Fruit fly (Drosophila melanogaster) whole organism: Measurements from ENCODE around the gene Fcp3C.

Experiments
- CG8478 ChIP-seq: fragments of >200 bp; optimal IDR thresholded peaks from 2 replicates; lab custom pipeline; 2018; ENCODE audit warnings: inconsistent platforms
- Dll ChIP-seq: fragments of >200 bp; optimal IDR thresholded peaks from 2 replicates; lab custom pipeline; 2017
- EcR ChIP-seq, 2 experiments: fragments of >200 bp; optimal IDR thresholded peaks; 2 replicates each; lab custom pipeline; 2017; ENCODE audit warnings: missing biosample characterization in 2 of 2, missing genetic modification characterization in 2 of 2, missing genetic modification reagents in 2 of 2
- pan ChIP-seq: fragments of >200 bp; optimal IDR thresholded peaks from 2 replicates; lab custom pipeline; 2017
- psq ChIP-seq: fragments of >200 bp; optimal IDR thresholded peaks from 2 replicates; lab custom pipeline; 2017
- usp ChIP-seq: fragments of >200 bp; optimal IDR thresholded peaks from 2 replicates; lab custom pipeline; 2017; ENCODE audit warnings: missing biosample characterization, missing genetic modification characterization, mixed read lengths

The Fcp3C gene

dm6 chrX:3142090-3142489, 32.2 kb downstream of the Fcp3C start:
- TF ChIP-seq EcR (GFP tag; optimal IDR thresholded peaks at IDR 0.05; lab: Kevin White, UChicago) (no peak), Dll (no peak), psq (lab: Kevin White, UChicago) (no peak), pan (lab: Kevin White, UChicago) (no peak), usp (GFP tag; lab: Kevin White, UChicago) (no peak), CG8478 (lab: Kevin White, UChicago) (no peak)

- TF ChIP-seq pan (lab: Kevin White, UChicago) (no peak), CG8478 (lab: Kevin White, UChicago) (no peak), usp (GFP tag; lab: Kevin White, UChicago) (no peak), EcR (GFP tag; optimal IDR thresholded peaks at IDR 0.05; lab: Kevin White, UChicago) (no peak), Dll (no peak), psq (lab: Kevin White, UChicago) (no peak)
Measured at dm6 chrX:3140809-3141208, 33.5 kb downstream of the Fcp3C start.

- no peak for TF ChIP-seq usp (GFP tag; lab: Kevin White, UChicago)
- TF ChIP-seq Dll = no peak
- no peak for TF ChIP-seq pan (lab: Kevin White, UChicago)
- TF ChIP-seq CG8478 (lab: Kevin White, UChicago) = no peak
- TF ChIP-seq psq (lab: Kevin White, UChicago) = no peak
- TF ChIP-seq EcR (GFP tag; optimal IDR thresholded peaks at IDR 0.05; lab: Kevin White, UChicago) = no peak
Measured at dm6 chrX:3139961-3140360, 34.3 kb downstream of the Fcp3C start.

dm6 chrX:3137853-3138418, 36.3 kb downstream of the Fcp3C start:
- TF ChIP-seq usp (GFP tag; lab: Kevin White, UChicago) = no peak
- TF ChIP-seq EcR (GFP tag; optimal IDR thresholded peaks at IDR 0.05; lab: Kevin White, UChicago) = no peak
- TF ChIP-seq pan (lab: Kevin White, UChicago) = no peak
- TF ChIP-seq psq (lab: Kevin White, UChicago) = no peak
- TF ChIP-seq CG8478 (lab: Kevin White, UChicago) = no peak
- TF ChIP-seq Dll = no peak

- no peak for TF ChIP-seq EcR (GFP tag; optimal IDR thresholded peaks at IDR 0.05; lab: Kevin White, UChicago)
- no peak for TF ChIP-seq pan (lab: Kevin White, UChicago)
- peak; percentile 55 for TF ChIP-seq psq (lab: Kevin White, UChicago)
Measured at dm6 chrX:3136338-3137086, 37.8 kb downstream of the Fcp3C start.

- no peak for TF ChIP-seq Dll
- no peak for TF ChIP-seq CG8478 (lab: Kevin White, UChicago)
- TF ChIP-seq EcR (GFP tag; optimal IDR thresholded peaks at IDR 0.05; lab: Kevin White, UChicago) = no peak
- TF ChIP-seq pan (lab: Kevin White, UChicago) = no peak
- TF ChIP-seq psq (lab: Kevin White, UChicago) = no peak
- no peak for TF ChIP-seq usp (GFP tag; lab: Kevin White, UChicago)
Measured at dm6 chrX:3135620-3136019, 38.7 kb downstream of the Fcp3C start.

- TF ChIP-seq CG8478 (lab: Kevin White, UChicago) = no peak
- TF ChIP-seq usp (GFP tag; lab: Kevin White, UChicago) = no peak
- TF ChIP-seq Dll = no peak
- TF ChIP-seq pan (lab: Kevin White, UChicago) = no peak
- TF ChIP-seq psq (lab: Kevin White, UChicago) = no peak
- TF ChIP-seq EcR (GFP tag; optimal IDR thresholded peaks at IDR 0.05; lab: Kevin White, UChicago) = no peak
Measured at dm6 chrX:3135102-3135393, 39.2 kb downstream of the Fcp3C start.

dm6 chrX:3134383-3135101, 39.7 kb downstream of the Fcp3C start, which contains the start of gene N:
N (plus strand) TSS chrX:3134870.
- TF ChIP-seq EcR (GFP tag; optimal IDR thresholded peaks at IDR 0.05; lab: Kevin White, UChicago) = no peak
- no peak for TF ChIP-seq CG8478 (lab: Kevin White, UChicago)
- no peak for TF ChIP-seq Dll
- TF ChIP-seq usp (GFP tag; lab: Kevin White, UChicago) = no peak
- TF ChIP-seq pan (lab: Kevin White, UChicago) = no peak
- no peak for TF ChIP-seq psq (lab: Kevin White, UChicago)

dm6 chrX:3131978-3132377, 42.3 kb downstream of the Fcp3C start:
- TF ChIP-seq usp (GFP tag; lab: Kevin White, UChicago) = no peak

dm6 chrX:3127564-3127963, 46.7 kb downstream of the Fcp3C start:
- no peak for TF ChIP-seq pan (lab: Kevin White, UChicago)

dm6 chrX:3123626-3124025, 50.6 kb downstream of the Fcp3C start:
- TF ChIP-seq pan (lab: Kevin White, UChicago) (no peak), CG8478 (lab: Kevin White, UChicago) (no peak), Dll (no peak), usp (GFP tag; lab: Kevin White, UChicago) (no peak), psq (lab: Kevin White, UChicago) (no peak), EcR (GFP tag; optimal IDR thresholded peaks at IDR 0.05; lab: Kevin White, UChicago) (no peak)
